Fruit fly (Drosophila melanogaster): ENCODE measurements around the gene CG5194.

The CG5194 gene

DNA sequence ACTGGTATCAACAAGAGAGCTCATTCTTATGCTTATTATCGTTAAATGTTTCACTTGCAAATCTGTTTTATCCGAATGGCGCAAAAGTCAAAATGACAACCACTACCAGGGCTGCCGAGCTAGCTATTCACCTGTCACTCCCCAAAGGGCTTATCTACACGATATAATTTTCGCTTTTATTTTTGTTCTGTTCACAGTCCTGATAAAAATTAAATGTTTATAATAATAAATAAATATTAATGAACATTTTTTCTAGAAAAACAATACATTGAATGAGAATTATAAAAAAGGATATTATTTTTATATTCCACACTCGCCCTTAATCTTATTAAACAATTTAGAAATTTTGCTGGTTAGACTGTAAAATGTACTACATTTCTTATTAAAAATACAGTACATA lies at the start of gene CG5194:
Gene CG5194, minus strand, starts transcription at position 101 of the 400 bp plus-strand sequence.
- TF ChIP-seq dsf (GFP tag; optimal IDR thresholded peaks at IDR 0.05; ENCODE audit: borderline replicate concordance), result no peak
- TF ChIP-seq CG9705 (GFP tag; optimal IDR thresholded peaks at IDR 0.05), result no peak

DNA sequence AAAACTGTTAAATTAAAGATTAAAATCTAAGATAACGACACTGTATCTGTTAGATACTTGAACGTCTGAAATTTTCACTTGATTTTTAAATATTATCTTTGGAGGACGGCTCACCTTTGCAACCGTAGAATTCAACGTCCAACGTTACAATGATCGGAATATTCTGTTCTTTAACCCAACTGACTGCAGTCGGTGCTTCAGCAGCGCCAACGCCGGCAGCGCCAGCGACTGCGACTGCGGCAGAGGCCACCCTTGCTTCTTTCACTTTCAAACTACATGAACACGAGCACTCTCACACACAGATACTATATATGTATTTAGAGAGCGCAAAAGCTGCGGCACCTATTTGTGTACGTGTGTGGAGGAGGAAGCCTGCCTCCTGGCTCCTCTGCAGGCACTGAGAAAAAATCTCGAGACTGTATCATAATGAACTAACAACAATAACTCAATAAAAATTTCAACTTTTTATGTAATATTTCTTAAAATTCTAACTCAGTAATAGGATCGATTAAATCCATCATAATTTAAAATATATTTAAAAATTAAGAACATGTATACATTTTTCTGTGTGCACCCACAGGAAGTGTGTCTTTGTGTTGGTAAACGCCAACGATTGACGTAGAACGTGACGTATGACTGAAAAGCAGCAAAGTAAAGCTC lies 47.9 kb upstream of the CG5194 start:
- TF ChIP-seq lola (GFP tag; optimal IDR thresholded peaks at IDR 0.05) (no peak), Dif (GFP tag; optimal IDR thresholded peaks at IDR 0.05; ENCODE audit: partially characterized antibody) (peak; percentile 39), dmrt93B (GFP tag; optimal IDR thresholded peaks at IDR 0.05) (peak; percentile 93), Hr83 (GFP tag; optimal IDR thresholded peaks at IDR 0.05; ENCODE audit: poor library complexity, severe bottlenecking) (peak; percentile 39), psq (GFP tag; optimal IDR thresholded peaks at IDR 0.05) (peak; percentile 96), ey (GFP tag; optimal IDR thresholded peaks at IDR 0.05) (peak; percentile 95), brk (GFP tag; optimal IDR thresholded peaks at IDR 0.05) (peak; percentile 97), Abd-B (GFP tag; optimal IDR thresholded peaks at IDR 0.05) (no peak), fru (GFP tag; optimal IDR thresholded peaks at IDR 0.05) (peak; percentile 98), Hnf4 (GFP tag; optimal IDR thresholded peaks at IDR 0.05) (peak; percentile 95), Vsx2 (GFP tag; optimal IDR thresholded peaks at IDR 0.05; ENCODE audit: partially characterized antibody) (peak; percentile 34), Hr78 (GFP tag; optimal IDR thresholded peaks at IDR 0.05) (no peak), CG32264 (GFP tag; optimal IDR thresholded peaks at IDR 0.05) (peak; percentile 75), Myc (optimal IDR thresholded peaks at IDR 0.05) (no peak), GATAd (GFP tag; optimal IDR thresholded peaks at IDR 0.05) (peak; percentile 76), rgr (GFP tag; optimal IDR thresholded peaks at IDR 0.05) (peak; percentile 98), pan (optimal IDR thresholded peaks at IDR 0.05) (no peak), CG9705 (GFP tag; optimal IDR thresholded peaks at IDR 0.05) (peak; percentile 90), Dfd (GFP tag; optimal IDR thresholded peaks at IDR 0.05) (no peak), OdsH (GFP tag; optimal IDR thresholded peaks at IDR 0.05) (peak; percentile 98), dl (GFP tag; optimal IDR thresholded peaks at IDR 0.05; ENCODE audit: insufficient read depth in 1 of 2, partially characterized antibody in 2 of 2) (peak; percentile 38 to 59), tai (GFP tag; optimal IDR thresholded peaks at IDR 0.05) (no peak), h (GFP tag; optimal IDR thresholded peaks at IDR 0.05) (peak; percentile 98), Mio (GFP tag; optimal IDR thresholded peaks at IDR 0.05) (peak; percentile 52), sv (GFP tag; optimal IDR thresholded peaks at IDR 0.05) (peak; percentile 73), Jra (GFP tag; optimal IDR thresholded peaks at IDR 0.05) (peak; percentile 93), jim (GFP tag; optimal IDR thresholded peaks at IDR 0.05) (no peak), N (GFP tag; optimal IDR thresholded peaks at IDR 0.05) (no peak), woc (GFP tag; optimal IDR thresholded peaks at IDR 0.05) (peak; percentile 88), HLH106 (tag; optimal IDR thresholded peaks at IDR 0.05) (peak; percentile 99), Rel (GFP tag; optimal IDR thresholded peaks at IDR 0.05) (peak; percentile 90), Rel (tag; optimal IDR thresholded peaks at IDR 0.05) (peak; percentile 87), br (GFP tag; optimal IDR thresholded peaks at IDR 0.05) (peak; percentile 94), usp (GFP tag; optimal IDR thresholded peaks at IDR 0.05) (no peak), dsf (GFP tag; optimal IDR thresholded peaks at IDR 0.05; ENCODE audit: borderline replicate concordance) (peak; percentile 88), CrebA (GFP tag; optimal IDR thresholded peaks at IDR 0.05; ENCODE audit: borderline replicate concordance) (peak; percentile 80), sage (GFP tag; optimal IDR thresholded peaks at IDR 0.05) (peak; percentile 96), Sp1 (GFP tag; optimal IDR thresholded peaks at IDR 0.05) (peak; percentile 99), foxo (GFP tag; optimal IDR thresholded peaks at IDR 0.05) (peak in 1 of 2 experiments; percentile 99)

Measured in whole organism, wandering third instar larva.